Fruit fly (Drosophila melanogaster) whole organism, embryonic: ENCODE data around the gene CG10365.

Experiments used
- CG1603 ChIP-seq: fragments of 200-800 bp; sonication (Bioruptor generic); optimal IDR thresholded peaks from 2 replicates; lab custom pipeline; 2019; ENCODE audit warnings: missing biosample characterization, mild to moderate bottlenecking, missing genetic modification characterization, moderate library complexity
- CG17612 ChIP-seq: fragments of 200-800 bp; sonication (Bioruptor generic); IDR thresholded peaks from 2 replicates; pipeline ENCODE4 v1.3.6; 2022; ENCODE audit warnings: missing biosample characterization, missing genetic modification characterization
- CG33557 ChIP-seq: fragments of 200-800 bp; sonication (Bioruptor generic); optimal IDR thresholded peaks from 2 replicates; lab custom pipeline; 2019; ENCODE audit warnings: missing biosample characterization, mild to moderate bottlenecking, missing genetic modification characterization, moderate library complexity
- CG8924 ChIP-seq: fragments of 200-800 bp; optimal IDR thresholded peaks from 3 replicates; lab custom pipeline; 2019; ENCODE audit warnings: missing biosample characterization, mild to moderate bottlenecking, missing genetic modification characterization, moderate library complexity
- CHES-1-like ChIP-seq: fragments of 200-800 bp; sonication (Bioruptor generic); optimal IDR thresholded peaks from 2 replicates; lab custom pipeline; 2016; ENCODE audit warnings: missing biosample characterization, missing genetic modification characterization
- Dek ChIP-seq: fragments of 200-800 bp; sonication (Bioruptor generic); optimal IDR thresholded peaks from 3 replicates; lab custom pipeline; 2019; ENCODE audit warnings: missing biosample characterization, mild to moderate bottlenecking, missing genetic modification characterization, moderate library complexity
- Hr39 ChIP-seq: fragments of >200 bp; optimal IDR thresholded peaks from 2 replicates; lab custom pipeline; 2017
- Xrp1 ChIP-seq: fragments of 200-800 bp; sonication (Bioruptor generic); IDR thresholded peaks from 2 replicates; pipeline ENCODE4 v1.3.6; 2022; ENCODE audit warnings: missing biosample characterization, missing genetic modification characterization
- vvl ChIP-seq: fragments of 200-800 bp; sonication (Bioruptor generic); IDR thresholded peaks from 2 replicates; pipeline ENCODE4 v1.3.6; 2022; ENCODE audit warnings: missing biosample characterization, missing genetic modification characterization

DNA sequence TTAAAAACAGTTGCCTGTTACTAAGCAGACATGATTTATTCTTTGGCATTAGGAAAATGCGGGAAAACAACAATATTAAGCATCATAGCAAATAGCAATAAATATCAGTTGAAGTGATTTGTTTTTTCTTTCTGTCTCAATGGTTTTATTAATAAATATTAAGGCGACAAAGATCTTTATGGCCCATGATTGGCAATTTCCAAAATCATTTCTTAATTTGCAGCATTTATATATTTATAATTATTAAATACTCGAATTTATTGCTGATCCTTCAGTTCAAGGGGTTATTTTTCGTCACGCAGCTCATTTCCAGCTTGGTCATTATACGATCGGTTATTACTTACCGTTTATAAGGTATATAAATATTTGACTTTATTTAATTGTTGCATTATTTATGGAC, 4.5 kb downstream of the CG10365 start:
- TF ChIP-seq CHES-1-like (GFP tag; lab: Kevin White, UChicago) (no peak), vvl (GFP tag; lab: Robert Waterston, UW) (no peak), CG1603 (tag; lab: Kevin White, UChicago) (no peak), Xrp1 (GFP tag; lab: Robert Waterston, UW) (no peak), CG33557 (no peak), Hr39 (lab: Kevin White, UChicago) (no peak), CG17612 (GFP tag; lab: Robert Waterston, UW) (no peak), CG8924 (tag; lab: Kevin White, UChicago) (no peak), Dek (no peak)
